Worm (Caenorhabditis elegans) whole organism, dauer: ENCODE data around the gene T20B12.5.

ENCODE experiments used
- unc-62 ChIP-seq: sonication (generic microtip); optimal IDR thresholded peaks from 2 replicates; lab custom pipeline; 2017; ENCODE audit warnings: missing biosample characterization, missing genetic modification reagents, missing genetic modification characterization

Gene T20B12.5

ce11 chrIII:7370569-7370968 lies 3.7 kb upstream of the T20B12.5 start:
- TF ChIP-seq unc-62 (GFP tag; lab: Kevin White, UChicago): no peak

ce11 chrIII:7369394-7370024 lies 2.6 kb upstream of the T20B12.5 start:
- TF ChIP-seq unc-62 (GFP tag; lab: Kevin White, UChicago): no peak

DNA sequence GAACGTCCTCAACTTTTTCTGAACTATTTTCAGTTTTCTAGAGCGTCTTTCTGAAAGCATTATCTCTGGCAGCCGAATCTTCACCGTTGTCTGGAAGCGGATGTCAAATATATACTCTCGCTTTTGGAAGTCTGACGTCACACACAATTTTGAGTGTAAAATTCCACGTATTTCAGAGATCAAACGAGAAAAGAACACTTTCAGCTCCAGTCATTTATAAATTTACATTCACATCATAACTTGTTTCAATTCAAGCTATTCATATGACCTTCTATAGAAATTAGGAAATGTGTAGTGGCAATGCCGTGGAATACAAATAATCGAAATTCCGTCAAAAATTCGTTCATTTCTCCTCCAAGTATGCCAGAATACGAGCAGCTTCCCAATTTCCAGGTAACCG lies 1.3 kb downstream of the T20B12.5 start, which contains the start of gene F08F8.11:
Gene F08F8.11 (plus strand): TSS at position 301 of the 400 bp plus-strand sequence.
- TF ChIP-seq unc-62 (GFP tag; lab: Kevin White, UChicago): no peak

DNA sequence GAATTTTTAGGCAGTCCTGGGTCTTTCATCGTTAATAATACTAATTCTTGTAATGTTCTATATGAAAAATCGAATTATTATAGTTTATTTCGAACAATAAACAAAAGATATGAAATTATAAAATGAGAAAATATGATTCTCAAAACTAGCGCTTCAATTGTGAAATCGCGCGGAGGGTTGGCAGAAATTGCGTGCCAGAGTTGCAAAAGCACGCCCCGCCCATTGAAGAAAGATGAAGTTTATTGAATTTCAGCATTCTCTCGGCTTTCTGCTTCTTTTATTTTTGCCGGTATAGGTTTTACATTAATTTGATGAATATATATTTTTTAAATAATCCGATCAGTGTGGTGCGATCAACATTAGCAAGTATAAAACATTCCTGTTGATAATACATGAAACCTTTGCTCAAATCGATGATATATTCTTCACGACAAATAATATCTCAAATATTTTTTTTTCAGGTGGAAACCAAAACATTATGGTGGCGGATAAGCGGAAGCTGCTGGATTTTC lies 7.8 kb downstream of the T20B12.5 start, which contains the start of the genes eco-1 and hmgr-1:
Gene eco-1 (minus strand): TSS at position 59 of the 512 bp plus-strand sequence.
Gene hmgr-1 (plus strand): TSS at position 462 of the 512 bp plus-strand sequence.
- TF ChIP-seq unc-62 (GFP tag; lab: Kevin White, UChicago): no peak

DNA sequence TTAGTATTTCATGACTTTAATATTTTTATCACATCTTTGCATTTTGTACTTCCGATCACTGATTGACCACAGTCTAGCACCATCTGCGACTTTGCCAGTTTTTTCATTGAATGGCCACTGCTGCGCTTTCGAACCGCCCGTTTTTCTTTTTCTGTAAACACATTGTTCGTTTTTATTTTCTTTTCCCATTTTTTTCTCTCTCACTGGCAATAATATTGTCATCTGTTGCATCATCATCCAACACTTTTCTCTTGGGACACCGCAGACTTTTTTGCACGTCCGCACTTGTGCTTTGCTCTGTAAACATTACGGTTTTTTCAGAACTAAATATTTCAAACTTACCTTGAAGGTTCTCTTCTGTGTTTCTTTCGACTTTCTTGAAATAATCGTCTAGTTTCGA lies 8.3 kb downstream of the T20B12.5 start:
- no peak for TF ChIP-seq unc-62 (GFP tag; lab: Kevin White, UChicago)

DNA sequence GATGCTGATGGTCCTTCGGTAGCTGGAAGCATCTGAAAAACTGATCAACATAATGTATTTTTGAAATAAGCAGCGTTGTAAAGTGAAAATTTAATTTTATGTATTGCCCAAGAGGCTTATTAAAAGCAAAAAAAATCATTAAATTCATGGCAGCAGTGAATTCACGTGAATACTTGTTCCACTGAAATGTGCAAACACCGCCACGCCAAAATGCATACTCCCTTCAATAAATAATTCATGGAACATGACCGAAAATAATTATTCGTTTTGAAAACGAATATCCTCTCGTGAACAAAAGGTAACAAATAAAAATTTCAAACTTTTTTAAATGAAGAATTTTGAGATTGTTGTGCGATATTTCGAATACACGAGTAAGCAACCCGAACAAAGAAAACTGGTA lies 9.6 kb downstream of the T20B12.5 start, which contains the start of gene F08F8.10:
Gene F08F8.10 (minus strand): TSS at position 38 of the 400 bp plus-strand sequence.
- TF ChIP-seq unc-62 (GFP tag; lab: Kevin White, UChicago): no peak

DNA sequence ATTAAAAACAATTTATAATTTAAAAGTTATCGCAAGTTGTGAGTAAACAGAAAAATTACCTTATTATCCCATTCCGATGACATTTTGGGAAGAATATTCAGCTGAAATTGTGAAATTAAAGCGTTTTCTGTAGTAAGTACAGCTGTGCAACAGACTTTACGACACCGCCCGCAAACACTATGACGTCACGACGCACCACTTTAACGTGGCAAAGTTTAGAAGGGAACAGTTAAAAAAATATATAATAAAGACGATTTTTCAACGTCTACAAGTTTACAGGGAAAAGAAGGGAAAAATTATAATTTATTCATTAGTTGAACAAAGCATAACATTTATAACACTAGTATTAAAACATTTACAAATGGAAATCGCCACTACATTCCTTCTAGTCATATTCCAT lies 13.0 kb downstream of the T20B12.5 start, which contains the start of gene F08F8.9:
Gene F08F8.9 (minus strand): TSS at position 101 of the 400 bp plus-strand sequence.
- TF ChIP-seq unc-62 (GFP tag; lab: Kevin White, UChicago): no peak

ce11 chrIII:7349075-7349474 lies 17.8 kb downstream of the T20B12.5 start, which contains the start of gene gos-28:
Gene gos-28 (minus strand): TSS chrIII:7349175.
- no peak for TF ChIP-seq unc-62 (GFP tag; lab: Kevin White, UChicago)

- TF ChIP-seq unc-62 (GFP tag; lab: Kevin White, UChicago): no peak
Measured at ce11 chrIII:7347049-7347448, 19.9 kb downstream of the T20B12.5 start, which contains the start of gene F08F8.7. Gene F08F8.7 (minus strand): TSS chrIII:7347149.

DNA sequence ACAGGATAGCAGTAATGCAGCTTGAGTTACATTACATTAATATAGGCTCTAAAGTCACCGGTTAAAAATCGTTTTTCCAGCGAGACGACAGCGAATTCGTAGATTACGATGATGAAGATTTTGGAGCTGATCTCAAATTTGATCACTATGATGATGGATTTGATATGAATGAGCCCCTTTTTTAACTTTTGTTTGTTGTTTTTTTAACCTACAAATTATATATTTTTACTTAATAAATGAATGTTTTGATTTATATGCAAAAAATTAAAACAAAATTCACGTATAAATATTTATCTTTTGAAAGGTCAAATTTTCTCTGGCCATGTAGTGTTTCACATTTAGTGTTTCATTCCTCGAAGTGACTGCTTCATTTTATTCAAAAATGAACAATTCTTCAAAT lies 23.5 kb downstream of the T20B12.5 start, which contains the start of gene F08F8.6:
Gene F08F8.6 (plus strand): TSS at position 301 of the 400 bp plus-strand sequence.
- no peak for TF ChIP-seq unc-62 (GFP tag; lab: Kevin White, UChicago)

DNA sequence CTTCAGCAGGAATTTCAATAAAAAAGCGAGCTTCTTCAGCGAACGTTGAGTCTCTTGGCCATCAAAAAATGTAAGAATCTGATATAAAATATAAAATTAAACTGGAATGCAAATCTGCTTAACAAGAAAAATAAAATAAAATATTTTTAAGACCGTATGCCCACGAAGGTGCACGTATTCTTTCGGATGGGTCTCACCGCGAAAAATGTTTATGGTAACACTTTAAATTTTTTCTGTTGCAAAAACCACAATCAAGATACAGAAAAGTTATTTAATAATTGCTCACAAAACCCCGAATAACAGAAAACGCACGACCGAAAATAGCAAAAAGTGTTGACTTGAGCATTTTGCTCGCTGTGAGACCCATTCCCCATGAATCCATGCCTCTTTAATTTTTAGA lies 27.8 kb downstream of the T20B12.5 start:
- TF ChIP-seq unc-62 (GFP tag; lab: Kevin White, UChicago): no peak

- no peak for TF ChIP-seq unc-62 (GFP tag; lab: Kevin White, UChicago)
Measured at ce11 chrIII:7338693-7339092, 28.2 kb downstream of the T20B12.5 start, which contains the start of gene kap-1. Gene kap-1 (plus strand): TSS chrIII:7338835.

- no peak for TF ChIP-seq unc-62 (GFP tag; lab: Kevin White, UChicago)
Measured at ce11 chrIII:7338009-7338408, 28.9 kb downstream of the T20B12.5 start.

DNA sequence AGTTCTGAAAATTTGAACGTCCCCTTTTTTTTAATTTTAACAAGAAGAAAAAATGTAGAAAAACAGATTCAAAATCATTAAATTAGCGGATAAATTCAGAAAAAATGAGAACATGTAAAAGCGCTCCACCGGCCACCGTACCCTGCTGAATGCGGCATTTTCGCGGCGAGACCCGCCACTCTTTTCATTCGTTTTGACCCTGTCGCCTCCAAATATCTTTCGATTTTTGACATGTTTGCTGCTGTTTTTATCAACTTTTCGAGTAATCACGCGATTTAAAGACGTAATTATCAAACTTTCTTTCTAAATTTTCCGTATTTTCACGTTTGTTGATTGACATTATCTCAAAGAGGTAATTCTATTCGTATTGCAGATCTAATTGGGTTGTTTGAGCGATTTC lies 30.7 kb downstream of the T20B12.5 start, which contains the start of gene gsp-2:
Gene gsp-2 (plus strand): TSS at position 374 of the 400 bp plus-strand sequence.
- TF ChIP-seq unc-62 (GFP tag; lab: Kevin White, UChicago): no peak

DNA sequence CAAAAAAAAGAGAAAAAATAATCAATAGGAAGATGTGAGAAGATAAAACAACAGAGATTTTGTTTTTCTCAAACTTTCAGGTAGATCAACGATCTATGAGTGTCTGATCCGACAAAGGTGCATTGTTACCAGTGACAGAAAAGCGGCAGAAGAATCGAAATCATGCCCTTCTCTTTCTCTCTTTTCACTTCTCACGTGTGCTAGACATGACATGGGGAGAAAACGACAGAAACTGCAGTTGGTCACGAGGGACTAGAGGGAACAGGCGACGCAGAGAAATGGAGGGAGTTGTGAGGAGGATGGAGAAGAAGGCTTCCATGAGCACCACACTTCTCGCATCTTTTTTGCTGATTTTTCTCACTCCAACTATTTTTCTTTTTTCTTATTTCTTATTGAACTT lies 31.7 kb downstream of the T20B12.5 start, which contains the start of gene F56C9.10:
Gene F56C9.10 (minus strand): TSS at position 97 of the 400 bp plus-strand sequence.
- no peak for TF ChIP-seq unc-62 (GFP tag; lab: Kevin White, UChicago)

ce11 chrIII:7331671-7332070 lies 35.2 kb downstream of the T20B12.5 start:
- TF ChIP-seq unc-62 (GFP tag; lab: Kevin White, UChicago): no peak
